Worm (Caenorhabditis elegans): Measurements from ENCODE around the gene K07D4.4.

K07D4.4 gene

ce11 chrII:3989627-3990367 is 42.4 kb downstream of the K07D4.4 start, which contains the start of gene Y14H12A.2:
Gene Y14H12A.2, minus strand, starts transcription at chrII:3989677.
- TF ChIP-seq ceh-90 (tag; optimal IDR thresholded peaks at IDR 0.05): no peak
- TF ChIP-seq fkh-4 (tag; optimal IDR thresholded peaks at IDR 0.05; ENCODE audit: borderline replicate concordance): no peak
- TF ChIP-seq elt-2 (tag; optimal IDR thresholded peaks at IDR 0.05): peak; percentile 88
- TF ChIP-seq efl-1 (optimal IDR thresholded peaks at IDR 0.05): no peak
- no peak for TF ChIP-seq efl-1 (GFP tag; optimal IDR thresholded peaks at IDR 0.05 in 1 of 2)

DNA sequence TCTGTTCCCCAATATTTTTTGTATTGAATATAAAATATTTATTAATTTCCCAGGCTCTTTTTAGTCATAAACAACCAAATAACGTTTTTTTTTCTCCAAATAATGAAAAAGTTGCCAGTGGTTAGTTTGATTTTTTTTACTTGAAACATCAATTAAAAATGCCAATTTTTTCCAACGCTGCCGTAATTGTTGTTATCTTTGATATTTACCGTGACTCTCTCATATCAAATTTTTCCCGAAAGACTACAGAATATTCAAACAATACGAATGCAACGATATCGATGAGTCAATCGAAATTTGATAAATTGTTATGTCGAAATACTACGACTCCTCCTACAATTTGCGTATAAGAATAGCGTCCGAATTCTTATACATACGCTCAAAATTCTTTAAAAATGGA is 45.3 kb downstream of the K07D4.4 start, which contains the start of gene K10G6.5:
Gene K10G6.5, plus strand, starts transcription at position 345 of the 400 bp plus-strand sequence.
- no peak for TF ChIP-seq blmp-1 (tag; optimal IDR thresholded peaks at IDR 0.05)
- TF ChIP-seq nhr-47 (tag; optimal IDR thresholded peaks at IDR 0.05): no peak
- peak; percentile 51 for TF ChIP-seq elt-2 (tag; optimal IDR thresholded peaks at IDR 0.05)
- no peak for TF ChIP-seq ztf-11 (tag; optimal IDR thresholded peaks at IDR 0.05)

- no peak for TF ChIP-seq sox-4 (tag; optimal IDR thresholded peaks at IDR 0.05)
- TF ChIP-seq fkh-10 (GFP tag; optimal IDR thresholded peaks at IDR 0.05): no peak
Observed at ce11 chrII:3984242-3984641, 48.0 kb downstream of the K07D4.4 start.

- TF ChIP-seq unc-86 (tag; optimal IDR thresholded peaks at IDR 0.05) (no peak), sptf-1 (tag; optimal IDR thresholded peaks at IDR 0.05) (no peak), fos-1 (tag; optimal IDR thresholded peaks at IDR 0.05) (no peak), pax-3 (tag; optimal IDR thresholded peaks at IDR 0.05) (no peak), ceh-82 (tag; optimal IDR thresholded peaks at IDR 0.05) (no peak), ces-1 (GFP tag; optimal IDR thresholded peaks at IDR 0.05) (no peak), tlp-1 (tag; optimal IDR thresholded peaks at IDR 0.05) (no peak), hlh-4 (tag; optimal IDR thresholded peaks at IDR 0.05) (no peak), pag-3 (tag; optimal IDR thresholded peaks at IDR 0.05; ENCODE audit: borderline replicate concordance, insufficient read depth) (no peak)
Observed at ce11 chrII:3982313-3982712, 49.9 kb downstream of the K07D4.4 start, which contains the start of gene lin-31. Gene lin-31, plus strand, starts transcription at chrII:3982549.
